Worm (Caenorhabditis elegans) whole organism, L2 larva: ENCODE measurements around the gene such-1.

Experiments
- ama-1 ChIP-seq: fragments of 150-350 bp; optimal IDR thresholded peaks from 2 replicates; lab custom pipeline; 2018; ENCODE audit warnings: inconsistent platforms
- snpc-4 ChIP-seq: fragments of 150-350 bp; optimal IDR thresholded peaks from 2 replicates; lab custom pipeline; 2014; ENCODE audit warnings: missing biosample characterization, missing genetic modification characterization

DNA sequence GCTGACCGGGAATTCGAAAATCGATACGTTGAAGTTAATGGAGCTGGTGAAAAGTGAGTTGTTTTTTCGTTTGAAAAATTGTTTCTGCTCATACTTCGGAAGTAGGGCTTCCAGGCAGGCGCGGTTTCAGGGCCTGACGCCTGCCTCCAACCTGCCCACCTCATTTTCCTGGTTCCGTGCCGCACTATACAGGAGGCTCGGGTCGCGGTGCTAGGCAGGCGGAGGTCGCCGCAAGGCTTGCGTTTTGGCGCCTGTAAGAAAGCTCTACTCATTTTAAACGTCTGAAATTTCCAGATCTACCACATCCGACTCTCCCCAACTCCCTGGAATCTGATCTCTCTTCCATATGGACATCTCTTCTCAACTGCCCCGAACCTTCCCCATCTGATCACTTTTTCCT is 21.4 kb upstream of the such-1 start:
- no peak for TF ChIP-seq ama-1
- no peak for TF ChIP-seq snpc-4 (tag; lab: Kevin White, UChicago)
